Worm (Caenorhabditis elegans) whole organism, L1 larva: ENCODE results near the gene F59A1.6.

ENCODE experiments used
- lin-35 ChIP-seq, 2 experiments: fragments of 150-350 bp; optimal IDR thresholded peaks; 2 replicates each; lab custom pipeline; 2014; ENCODE audit warnings: missing biosample characterization in 2 of 2, missing genetic modification characterization in 2 of 2, missing genetic modification reagents in 2 of 2
- lir-3 ChIP-seq: sonication (generic microtip); optimal IDR thresholded peaks from 2 replicates; lab custom pipeline; 2016; ENCODE audit warnings: mild to moderate bottlenecking, missing genetic modification characterization, moderate library complexity, missing compliant biosample characterization; ENCODE audit not compliant: poor library complexity
- mep-1 ChIP-seq: fragments of 150-350 bp; optimal IDR thresholded peaks from 2 replicates; lab custom pipeline; 2014; ENCODE audit warnings: missing biosample characterization, missing genetic modification characterization
- rnt-1 ChIP-seq: sonication (generic microtip); optimal IDR thresholded peaks from 2 replicates; lab custom pipeline; 2016; ENCODE audit warnings: mild to moderate bottlenecking, missing genetic modification characterization, moderate library complexity, missing compliant biosample characterization

DNA sequence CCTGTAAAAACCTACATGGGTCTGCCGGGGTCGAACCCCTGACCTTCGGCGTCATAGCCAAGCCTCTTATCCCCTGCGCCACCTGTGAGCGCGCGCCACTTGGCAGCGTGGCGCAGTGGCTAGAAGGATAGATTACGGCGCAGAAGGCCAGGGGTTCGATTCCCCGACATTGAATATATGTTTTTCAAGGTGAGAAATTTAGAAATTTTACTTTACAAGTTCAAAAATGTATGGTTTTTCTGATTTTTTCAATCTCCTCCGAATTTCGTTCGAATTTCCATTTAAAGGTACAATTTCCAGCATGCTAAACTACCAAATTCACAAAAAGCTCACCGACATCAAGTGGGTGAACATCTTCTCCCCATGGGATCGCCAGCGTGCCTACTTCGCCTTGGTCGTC lies 24.9 kb upstream of the F59A1.6 start, which contains the start of gene dgat-2:
- no peak for TF ChIP-seq mep-1 (tag; lab: Kevin White, UChicago)
- no peak for TF ChIP-seq lir-3
- TF ChIP-seq lin-35 (GFP tag; optimal IDR thresholded peaks at IDR 0.05; lab: Kevin White, UChicago), result no peak
- TF ChIP-seq rnt-1 (tag; lab: Kevin White, UChicago), result no peak
